Fruit fly (Drosophila melanogaster) whole organism, wandering third instar larva: ENCODE data around the gene CG46467.

Source experiments
- CG32264 ChIP-seq: fragments of 200-800 bp; sonication (Bioruptor generic); optimal IDR thresholded peaks from 2 replicates; lab custom pipeline; 2016; ENCODE audit warnings: missing biosample characterization, missing genetic modification characterization
- CG9705 ChIP-seq: fragments of 200-800 bp; sonication (Bioruptor generic); optimal IDR thresholded peaks from 2 replicates; lab custom pipeline; 2018; ENCODE audit warnings: missing biosample characterization, mild to moderate bottlenecking, missing genetic modification characterization
- CrebA ChIP-seq: fragments of 200-800 bp; sonication (Bioruptor generic); optimal IDR thresholded peaks from 2 replicates; lab custom pipeline; 2016; ENCODE audit warnings: missing biosample characterization, mild to moderate bottlenecking, missing genetic modification characterization, borderline replicate concordance
- Dfd ChIP-seq: fragments of >200 bp; optimal IDR thresholded peaks from 2 replicates; lab custom pipeline; 2017; ENCODE audit warnings: missing biosample characterization, missing genetic modification characterization
- GATAd ChIP-seq: sonication (Bioruptor generic); optimal IDR thresholded peaks from 2 replicates; lab custom pipeline; 2016; ENCODE audit warnings: missing biosample characterization, missing genetic modification characterization
- HLH106 ChIP-seq: fragments of 200-800 bp; optimal IDR thresholded peaks from 3 replicates; lab custom pipeline; 2019; ENCODE audit warnings: missing biosample characterization, mild to moderate bottlenecking, missing genetic modification characterization, moderate library complexity
- Hnf4 ChIP-seq: fragments of 200-800 bp; sonication (Bioruptor generic); optimal IDR thresholded peaks from 2 replicates; lab custom pipeline; 2016; ENCODE audit warnings: missing biosample characterization, mild to moderate bottlenecking, missing genetic modification characterization
- Hr78 ChIP-seq: fragments of >200 bp; optimal IDR thresholded peaks from 2 replicates; lab custom pipeline; 2017; ENCODE audit warnings: missing biosample characterization, missing genetic modification characterization
- Hr83 ChIP-seq: fragments of 200-300 bp; sonication (Bioruptor generic); optimal IDR thresholded peaks from 2 replicates; lab custom pipeline; 2016; ENCODE audit warnings: missing biosample characterization, mild to moderate bottlenecking, missing genetic modification characterization, moderate library complexity; ENCODE audit not compliant: poor library complexity, severe bottlenecking
- Jra ChIP-seq: sonication (Bioruptor generic); optimal IDR thresholded peaks from 2 replicates; lab custom pipeline; 2016; ENCODE audit warnings: missing biosample characterization, missing genetic modification characterization
- Myc ChIP-seq: fragments of >200 bp; optimal IDR thresholded peaks from 2 replicates; lab custom pipeline; 2017
- N ChIP-seq: fragments of >200 bp; optimal IDR thresholded peaks from 2 replicates; lab custom pipeline; 2018; ENCODE audit warnings: missing biosample characterization, missing external identifiers, missing genetic modification characterization
- OdsH ChIP-seq: fragments of 200-800 bp; sonication (Bioruptor generic); optimal IDR thresholded peaks from 2 replicates; lab custom pipeline; 2016; ENCODE audit warnings: missing biosample characterization, mild to moderate bottlenecking, missing genetic modification characterization
- Rel ChIP-seq, 2 experiments: fragments of 200-800 bp; sonication (Bioruptor generic) in 1 of 2; optimal IDR thresholded peaks; 2 replicates in 1 of 2; 3 replicates in 1 of 2; lab custom pipeline; 2016 to 2019; ENCODE audit warnings: mild to moderate bottlenecking in 2 of 2, missing biosample characterization in 2 of 2, missing genetic modification characterization in 2 of 2, moderate library complexity in 1 of 2
- Sp1 ChIP-seq: fragments of 200-800 bp; sonication (Bioruptor generic); optimal IDR thresholded peaks from 3 replicates; lab custom pipeline; 2019; ENCODE audit warnings: missing biosample characterization, mild to moderate bottlenecking, missing genetic modification characterization, moderate library complexity
- Vsx2 ChIP-seq: fragments of 200-300, 225-300 bp; sonication (Bioruptor generic); optimal IDR thresholded peaks from 2 replicates; lab custom pipeline; 2018; ENCODE audit warnings: missing biosample characterization, missing genetic modification characterization; ENCODE audit not compliant: partially characterized antibody
- br ChIP-seq: fragments of 200-800 bp; sonication (Bioruptor generic); optimal IDR thresholded peaks from 2 replicates; lab custom pipeline; 2016; ENCODE audit warnings: missing biosample characterization, missing genetic modification characterization
- brk ChIP-seq: fragments of 200-800 bp; sonication (Bioruptor generic); optimal IDR thresholded peaks from 2 replicates; lab custom pipeline; 2016; ENCODE audit warnings: missing biosample characterization, mild to moderate bottlenecking, missing genetic modification characterization
- dl ChIP-seq, 2 experiments: fragments of 175-275, 200-275 bp in 1 of 2; fragments of 200-275 bp in 1 of 2; sonication (Bioruptor generic); optimal IDR thresholded peaks; lab custom pipeline; 2018; ENCODE audit warnings: mild to moderate bottlenecking in 2 of 2, missing biosample characterization in 2 of 2, missing genetic modification characterization in 2 of 2, moderate library complexity in 2 of 2; ENCODE audit not compliant: partially characterized antibody in 2 of 2, insufficient read depth in 1 of 2
- dmrt93B ChIP-seq: fragments of 200-800 bp; sonication (Bioruptor generic); optimal IDR thresholded peaks from 2 replicates; lab custom pipeline; 2018; ENCODE audit warnings: missing biosample characterization, mild to moderate bottlenecking, missing genetic modification characterization
- dsf ChIP-seq: sonication (Bioruptor generic); optimal IDR thresholded peaks from 2 replicates; lab custom pipeline; 2016; ENCODE audit warnings: missing biosample characterization, missing genetic modification characterization, borderline replicate concordance
- ey ChIP-seq: fragments of 200-800 bp; sonication (Bioruptor generic); optimal IDR thresholded peaks from 2 replicates; lab custom pipeline; 2016; ENCODE audit warnings: missing biosample characterization, missing genetic modification characterization
- foxo ChIP-seq, 2 experiments: fragments of 200-800 bp; sonication (Bioruptor generic); optimal IDR thresholded peaks; 2 replicates in 1 of 2; 3 replicates in 1 of 2; lab custom pipeline; 2016 to 2017; ENCODE audit warnings: missing biosample characterization in 2 of 2, missing genetic modification characterization in 2 of 2
- fru ChIP-seq: fragments of 200-800 bp; sonication (Bioruptor generic); optimal IDR thresholded peaks from 3 replicates; lab custom pipeline; 2016; ENCODE audit warnings: missing biosample characterization, mild to moderate bottlenecking, missing genetic modification characterization
- h ChIP-seq: fragments of 200-800 bp; sonication (Bioruptor generic); optimal IDR thresholded peaks from 3 replicates; lab custom pipeline; 2016; ENCODE audit warnings: missing biosample characterization, mild to moderate bottlenecking, missing genetic modification characterization
- jim ChIP-seq: fragments of 175-275, 200-325 bp; sonication (Bioruptor generic); optimal IDR thresholded peaks from 2 replicates; lab custom pipeline; 2016; ENCODE audit warnings: missing biosample characterization, mild to moderate bottlenecking, missing genetic modification characterization
- lola ChIP-seq: fragments of >200 bp; optimal IDR thresholded peaks from 2 replicates; lab custom pipeline; 2017; ENCODE audit warnings: missing biosample characterization, missing genetic modification characterization
- pan ChIP-seq: fragments of >200 bp; optimal IDR thresholded peaks from 2 replicates; lab custom pipeline; 2017
- psq ChIP-seq: fragments of 200-800 bp; sonication (Bioruptor generic); optimal IDR thresholded peaks from 3 replicates; lab custom pipeline; 2017; ENCODE audit warnings: missing biosample characterization, mild to moderate bottlenecking, missing genetic modification characterization, moderate library complexity
- rgr ChIP-seq: fragments of 200-800 bp; sonication (Bioruptor generic); optimal IDR thresholded peaks from 3 replicates; lab custom pipeline; 2016; ENCODE audit warnings: missing biosample characterization, mild to moderate bottlenecking, missing genetic modification characterization
- sage ChIP-seq: fragments of 200-800 bp; sonication (Bioruptor generic); optimal IDR thresholded peaks from 2 replicates; lab custom pipeline; 2016; ENCODE audit warnings: missing biosample characterization, mild to moderate bottlenecking, missing genetic modification characterization
- sv ChIP-seq: fragments of 200-800 bp; sonication (Bioruptor generic); optimal IDR thresholded peaks from 3 replicates; lab custom pipeline; 2016; ENCODE audit warnings: missing biosample characterization, missing genetic modification characterization
- usp ChIP-seq: fragments of >200 bp; optimal IDR thresholded peaks from 2 replicates; lab custom pipeline; 2017; ENCODE audit warnings: missing biosample characterization, missing genetic modification characterization
- woc ChIP-seq: sonication (Bioruptor generic); optimal IDR thresholded peaks from 2 replicates; lab custom pipeline; 2016; ENCODE audit warnings: missing biosample characterization, mild to moderate bottlenecking, missing genetic modification characterization

Gene CG46467

DNA sequence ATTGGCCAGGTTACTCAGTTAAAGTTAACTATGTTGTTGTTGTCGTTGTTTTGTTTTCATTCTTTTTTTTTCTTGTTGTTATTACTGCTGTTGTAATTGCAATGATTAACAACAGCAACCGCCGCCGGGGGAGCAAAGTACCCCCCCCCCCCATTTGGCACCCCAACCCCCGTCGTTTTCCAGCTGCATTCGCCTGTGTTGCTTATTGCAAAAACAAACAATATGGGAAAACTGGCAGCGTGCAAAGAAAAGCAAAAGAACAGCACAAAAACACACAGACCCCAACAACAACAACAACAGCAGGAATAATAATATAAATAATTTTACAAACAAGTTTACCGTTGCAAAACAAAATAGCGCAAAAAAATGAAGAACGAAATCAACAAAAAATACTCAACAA is 58.9 kb downstream of the CG46467 start:
- TF ChIP-seq CG9705 (no peak), OdsH (GFP tag; lab: Kevin White, UChicago) (no peak), Vsx2 (GFP tag; lab: Kevin White, UChicago) (no peak), dl (GFP tag; optimal IDR thresholded peaks at IDR 0.05; lab: Kevin White, UChicago; ENCODE audit: insufficient read depth in 1 of 2, partially characterized antibody in 2 of 2) (no peak), Sp1 (GFP tag; lab: Kevin White, UChicago) (no peak), ey (GFP tag; lab: Kevin White, UChicago) (no peak), GATAd (no peak), sage (GFP tag; lab: Kevin White, UChicago) (no peak), rgr (GFP tag; lab: Kevin White, UChicago) (no peak), psq (no peak), brk (no peak), CG32264 (GFP tag; lab: Kevin White, UChicago) (no peak), Hnf4 (GFP tag; lab: Kevin White, UChicago) (no peak), h (GFP tag; lab: Kevin White, UChicago) (no peak), Jra (GFP tag; lab: Kevin White, UChicago) (no peak)

DNA sequence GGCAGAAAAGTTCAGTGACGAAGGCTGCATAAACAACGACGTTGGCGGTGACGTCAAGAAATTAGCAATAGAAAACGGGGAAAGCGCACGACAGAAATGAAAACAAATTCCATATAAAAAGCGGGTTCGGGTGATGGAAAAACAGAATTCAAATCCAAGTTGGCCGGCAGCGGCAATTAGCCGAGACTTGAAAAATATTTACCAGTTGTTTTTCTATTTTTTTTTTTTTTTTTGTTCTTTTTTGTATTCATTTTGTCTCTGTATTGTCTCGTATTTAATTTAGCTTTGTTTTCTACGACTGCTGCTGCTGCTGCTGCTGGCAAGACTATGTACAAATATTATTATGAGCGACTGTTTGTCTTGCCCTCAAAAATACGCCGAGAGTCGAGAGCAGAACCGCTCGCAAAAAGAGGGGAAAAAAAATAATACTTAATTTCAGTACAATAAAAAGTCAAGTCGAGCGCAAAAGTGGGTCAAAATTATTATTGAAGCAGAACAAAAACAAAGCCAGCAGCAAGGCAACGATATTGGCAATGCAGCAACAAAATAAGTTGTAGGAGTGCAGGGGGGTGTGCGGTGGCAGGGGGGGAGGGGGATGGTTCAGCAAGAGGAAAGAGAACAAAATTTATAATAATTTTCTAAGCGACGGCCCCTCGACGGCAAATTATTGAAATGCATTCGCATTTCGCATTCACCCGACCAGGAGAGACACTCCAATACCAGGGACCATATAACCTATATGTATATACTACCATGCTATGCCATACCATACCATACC is 59.7 kb downstream of the CG46467 start:
- TF ChIP-seq N (GFP tag; lab: Kevin White, UChicago) (no peak), rgr (GFP tag; lab: Kevin White, UChicago) (no peak), h (GFP tag; lab: Kevin White, UChicago) (no peak)

dm6 chr3R:9934863-9935262 is 60.4 kb downstream of the CG46467 start:
- TF ChIP-seq CrebA (GFP tag; lab: Kevin White, UChicago) (no peak), Jra (GFP tag; lab: Kevin White, UChicago) (no peak), fru (GFP tag; lab: Kevin White, UChicago) (peak; percentile 64), usp (GFP tag; lab: Kevin White, UChicago) (no peak), sage (GFP tag; lab: Kevin White, UChicago) (no peak), HLH106 (tag; lab: Kevin White, UChicago) (peak; percentile 44), Dfd (GFP tag; lab: Kevin White, UChicago) (no peak), Hr78 (GFP tag; lab: Kevin White, UChicago) (no peak), ey (GFP tag; lab: Kevin White, UChicago) (peak; percentile 3), brk (no peak), pan (lab: Kevin White, UChicago) (no peak), Vsx2 (GFP tag; lab: Kevin White, UChicago) (no peak), Hr83 (GFP tag; lab: Kevin White, UChicago) (no peak), foxo (GFP tag; optimal IDR thresholded peaks at IDR 0.05; lab: Kevin White, UChicago) (peak in 1 of 2 experiments; percentile 52), GATAd (no peak), h (GFP tag; lab: Kevin White, UChicago) (peak; percentile 58), lola (no peak), Sp1 (GFP tag; lab: Kevin White, UChicago) (peak; percentile 1), N (GFP tag; lab: Kevin White, UChicago) (no peak), jim (GFP tag; lab: Kevin White, UChicago) (no peak), dsf (no peak), dmrt93B (GFP tag; lab: Kevin White, UChicago) (no peak), rgr (GFP tag; lab: Kevin White, UChicago) (peak; percentile 8), Myc (lab: Kevin White, UChicago) (no peak), psq (peak; percentile 11), Hnf4 (GFP tag; lab: Kevin White, UChicago) (peak; percentile 18), Rel (GFP tag; optimal IDR thresholded peaks at IDR 0.05; lab: Kevin White, UChicago) (no peak), Rel (tag; optimal IDR thresholded peaks at IDR 0.05; lab: Kevin White, UChicago) (no peak), br (GFP tag; lab: Kevin White, UChicago) (peak; percentile 42), sv (no peak), woc (no peak)
